Worm (Caenorhabditis elegans): ENCODE measurements around the gene T01G5.6.

Gene T01G5.6

DNA sequence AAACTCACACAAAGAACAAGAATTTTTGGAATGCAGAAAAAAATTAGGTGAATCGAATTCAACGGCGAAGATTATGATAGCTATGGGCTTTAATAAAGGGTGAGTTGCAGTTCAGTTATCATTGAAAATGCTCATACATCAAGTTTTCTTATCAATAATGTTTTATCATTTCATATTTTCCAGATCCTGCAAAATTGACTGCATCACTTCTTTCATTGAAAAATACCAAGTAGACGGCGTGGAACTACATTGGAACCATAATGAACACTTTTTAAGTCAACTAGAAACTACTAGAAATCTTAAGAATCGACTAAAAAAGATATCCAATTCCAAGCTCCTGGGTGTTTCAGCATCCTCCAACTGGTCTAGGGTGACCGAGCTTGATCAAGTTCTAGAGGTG is 29.4 kb upstream of the T01G5.6 start, which contains the start of gene K08F9.1:
K08F9.1 (minus strand) TSS at position 101 of the 400 bp plus-strand sequence.
- TF ChIP-seq ztf-11 (tag; optimal IDR thresholded peaks at IDR 0.05), result no peak
- no peak for TF ChIP-seq sem-2 (GFP tag; optimal IDR thresholded peaks at IDR 0.05)
- no peak for TF ChIP-seq tbx-8 (GFP tag; optimal IDR thresholded peaks at IDR 0.05)
- TF ChIP-seq nhr-237 (tag; optimal IDR thresholded peaks at IDR 0.05), result no peak
- no peak for TF ChIP-seq ham-2 (GFP tag; optimal IDR thresholded peaks at IDR 0.05)
- no peak for TF ChIP-seq mls-2 (tag; optimal IDR thresholded peaks at IDR 0.05)
- TF ChIP-seq mab-5 (tag; optimal IDR thresholded peaks at IDR 0.05), result no peak
- no peak for TF ChIP-seq zip-8 (tag; optimal IDR thresholded peaks at IDR 0.05)
- TF ChIP-seq sptf-1 (tag; optimal IDR thresholded peaks at IDR 0.05), result no peak
- no peak for TF ChIP-seq cnd-1 (tag; optimal IDR thresholded peaks at IDR 0.05)

DNA sequence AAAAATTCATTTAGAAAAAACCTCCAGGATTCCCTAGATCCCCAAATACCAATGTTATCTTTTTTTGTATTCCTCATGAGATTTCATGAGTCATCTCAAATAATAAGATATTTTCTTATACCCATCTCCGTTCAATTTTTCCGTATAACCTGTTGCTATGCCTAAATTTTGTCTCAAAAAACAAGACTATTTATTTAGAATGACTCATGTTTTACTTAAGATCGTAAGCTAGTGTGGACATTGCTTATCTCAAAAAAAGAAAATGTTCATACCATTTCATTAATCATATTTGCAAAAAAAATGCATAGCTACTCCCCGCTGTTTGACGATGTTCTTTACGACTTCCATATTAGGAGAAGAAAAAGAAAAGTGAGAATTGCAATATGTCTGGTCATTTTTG is 26.4 kb upstream of the T01G5.6 start, which contains the start of gene K08F9.3:
K08F9.3 (plus strand) TSS at position 301 of the 400 bp plus-strand sequence.
- TF ChIP-seq blmp-1 (tag; optimal IDR thresholded peaks at IDR 0.05) (no peak), unc-39 (tag; optimal IDR thresholded peaks at IDR 0.05) (no peak), bed-3 (GFP tag; optimal IDR thresholded peaks at IDR 0.05) (no peak), ztf-11 (tag; optimal IDR thresholded peaks at IDR 0.05) (no peak), ham-2 (GFP tag; optimal IDR thresholded peaks at IDR 0.05) (no peak), hlh-1 (tag; optimal IDR thresholded peaks at IDR 0.05) (no peak), snpc-4 (tag; optimal IDR thresholded peaks at IDR 0.05) (no peak), elt-3 (tag; optimal IDR thresholded peaks at IDR 0.05) (no peak), drap-1 (GFP tag; optimal IDR thresholded peaks at IDR 0.05) (no peak), lsy-2 (tag; optimal IDR thresholded peaks at IDR 0.05) (no peak), zip-8 (tag; optimal IDR thresholded peaks at IDR 0.05) (no peak), ces-1 (GFP tag; optimal IDR thresholded peaks at IDR 0.05) (no peak), nhr-2 (tag; optimal IDR thresholded peaks at IDR 0.05) (no peak)

DNA sequence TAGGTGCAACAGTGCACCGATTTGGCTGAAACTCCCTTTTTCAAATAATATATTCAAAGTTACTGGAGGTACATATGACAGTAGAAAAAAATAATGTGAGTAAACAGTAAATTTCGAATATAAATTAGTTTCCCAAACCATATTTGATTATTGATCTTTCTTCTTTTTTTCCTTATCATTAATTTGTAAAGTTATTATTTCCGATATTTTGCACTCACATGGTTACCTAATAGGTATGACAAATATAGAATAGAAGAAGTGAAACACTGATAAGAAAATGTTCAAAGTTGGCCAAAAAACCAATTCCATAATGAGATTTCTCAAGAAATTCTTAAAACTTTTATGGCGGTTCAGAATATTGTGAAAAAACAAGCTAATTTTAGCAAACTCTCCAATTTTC is 25.9 kb upstream of the T01G5.6 start:
- TF ChIP-seq drap-1 (GFP tag; optimal IDR thresholded peaks at IDR 0.05), result no peak
- no peak for TF ChIP-seq ceh-83 (GFP tag; optimal IDR thresholded peaks at IDR 0.05)
- no peak for TF ChIP-seq ham-2 (GFP tag; optimal IDR thresholded peaks at IDR 0.05)
- no peak for TF ChIP-seq elt-3 (tag; optimal IDR thresholded peaks at IDR 0.05)
- TF ChIP-seq ceh-43 (GFP tag; optimal IDR thresholded peaks at IDR 0.05), result no peak
- no peak for TF ChIP-seq zip-8 (tag; optimal IDR thresholded peaks at IDR 0.05)
- no peak for TF ChIP-seq blmp-1 (tag; optimal IDR thresholded peaks at IDR 0.05)
- TF ChIP-seq nhr-2 (tag; optimal IDR thresholded peaks at IDR 0.05), result no peak
- TF ChIP-seq snpc-4 (tag; optimal IDR thresholded peaks at IDR 0.05), result no peak
- TF ChIP-seq nhr-28 (tag; optimal IDR thresholded peaks at IDR 0.05), result no peak
- TF ChIP-seq lin-13 (tag; optimal IDR thresholded peaks at IDR 0.05), result no peak

DNA sequence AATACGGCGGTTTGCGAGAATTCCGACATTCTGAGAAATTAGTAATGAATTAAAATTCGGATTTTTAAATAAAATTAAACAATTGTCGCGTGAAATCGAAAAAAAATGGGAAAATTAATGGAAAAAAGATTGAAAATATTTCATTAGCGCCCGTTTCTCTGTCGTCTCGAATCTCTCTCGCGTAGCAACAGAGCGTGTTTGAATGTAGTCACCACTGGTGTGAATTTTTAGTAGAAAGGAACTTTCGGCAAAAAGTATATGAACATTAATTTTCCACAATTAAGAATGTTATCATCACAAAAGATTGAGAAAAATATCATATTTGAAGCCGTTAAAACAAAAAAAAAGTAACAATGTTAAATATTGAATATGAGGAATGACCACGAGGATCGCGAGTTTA is 22.9 kb upstream of the T01G5.6 start, which contains the start of gene aipl-1:
aipl-1 (minus strand) TSS at position 30 of the 400 bp plus-strand sequence.
- TF ChIP-seq lin-13 (tag; optimal IDR thresholded peaks at IDR 0.05) (peak; percentile 21), blmp-1 (tag; optimal IDR thresholded peaks at IDR 0.05) (no peak), bed-3 (GFP tag; optimal IDR thresholded peaks at IDR 0.05) (no peak), hlh-1 (tag; optimal IDR thresholded peaks at IDR 0.05) (peak; percentile 27), nhr-2 (tag; optimal IDR thresholded peaks at IDR 0.05) (no peak), ham-2 (GFP tag; optimal IDR thresholded peaks at IDR 0.05) (no peak), nhr-28 (tag; optimal IDR thresholded peaks at IDR 0.05) (no peak), elt-1 (tag; optimal IDR thresholded peaks at IDR 0.05; ENCODE audit: borderline replicate concordance, insufficient read depth) (no peak), tbx-8 (GFP tag; optimal IDR thresholded peaks at IDR 0.05) (no peak), pha-4 (tag; optimal IDR thresholded peaks at IDR 0.05) (peak; percentile 46), elt-3 (tag; optimal IDR thresholded peaks at IDR 0.05) (no peak), mab-5 (tag; optimal IDR thresholded peaks at IDR 0.05) (no peak), ces-1 (GFP tag; optimal IDR thresholded peaks at IDR 0.05) (peak; percentile 83), unc-39 (tag; optimal IDR thresholded peaks at IDR 0.05) (no peak), cnd-1 (tag; optimal IDR thresholded peaks at IDR 0.05) (no peak), mep-1 (tag; optimal IDR thresholded peaks at IDR 0.05) (peak; percentile 80), ceh-39 (tag; optimal IDR thresholded peaks at IDR 0.05) (peak; percentile 21), unc-62 (GFP tag; optimal IDR thresholded peaks at IDR 0.05) (no peak), M03D4.4 (tag; optimal IDR thresholded peaks at IDR 0.05) (no peak), snpc-4 (tag; optimal IDR thresholded peaks at IDR 0.05) (no peak), unc-120 (tag; optimal IDR thresholded peaks at IDR 0.05; ENCODE audit: poor library complexity, severe bottlenecking) (no peak), flh-1 (GFP tag; optimal IDR thresholded peaks at IDR 0.05) (no peak), sptf-1 (tag; optimal IDR thresholded peaks at IDR 0.05) (peak; percentile 2), ceh-43 (GFP tag; optimal IDR thresholded peaks at IDR 0.05) (no peak), nhr-12 (tag; optimal IDR thresholded peaks at IDR 0.05) (no peak), nhr-237 (tag; optimal IDR thresholded peaks at IDR 0.05) (peak; percentile 62), ceh-83 (GFP tag; optimal IDR thresholded peaks at IDR 0.05) (no peak), mls-2 (tag; optimal IDR thresholded peaks at IDR 0.05) (no peak), lsy-2 (tag; optimal IDR thresholded peaks at IDR 0.05) (peak; percentile 71), nhr-76 (tag; optimal IDR thresholded peaks at IDR 0.05) (no peak), zip-8 (tag; optimal IDR thresholded peaks at IDR 0.05) (no peak), sem-2 (GFP tag; optimal IDR thresholded peaks at IDR 0.05) (no peak), lin-32 (GFP tag; optimal IDR thresholded peaks at IDR 0.05) (no peak), drap-1 (GFP tag; optimal IDR thresholded peaks at IDR 0.05) (no peak), ztf-11 (tag; optimal IDR thresholded peaks at IDR 0.05) (no peak)
